Worm (Caenorhabditis elegans): Measurements from ENCODE around the gene K08D9.2.

Gene K08D9.2

DNA sequence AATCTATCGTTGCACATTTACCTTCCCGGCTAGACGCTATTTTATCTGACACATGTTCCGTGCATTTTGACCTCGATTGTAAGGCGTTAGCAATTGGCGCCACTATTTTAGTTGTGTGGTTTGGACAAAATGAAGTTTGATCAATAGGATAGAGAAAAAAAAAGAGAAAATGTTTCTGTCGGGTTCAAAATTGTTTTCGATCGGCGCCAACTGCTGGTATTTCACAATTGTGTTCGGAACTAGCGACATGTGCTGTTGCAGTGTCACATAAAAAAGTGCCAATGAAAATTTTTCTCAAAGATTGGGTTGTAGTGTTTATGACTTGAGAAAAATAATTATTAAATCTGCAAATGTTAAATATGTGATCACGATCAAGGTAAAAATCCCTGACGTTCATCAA, 51.7 kb downstream of the K08D9.2 start:
- TF ChIP-seq unc-62 (GFP tag; optimal IDR thresholded peaks at IDR 0.05) (no peak), zip-8 (tag; optimal IDR thresholded peaks at IDR 0.05) (no peak), blmp-1 (tag; optimal IDR thresholded peaks at IDR 0.05) (no peak), lin-13 (tag; optimal IDR thresholded peaks at IDR 0.05) (no peak), unc-39 (tag; optimal IDR thresholded peaks at IDR 0.05) (no peak), nhr-76 (tag; optimal IDR thresholded peaks at IDR 0.05) (no peak), bed-3 (GFP tag; optimal IDR thresholded peaks at IDR 0.05) (no peak), sptf-1 (tag; optimal IDR thresholded peaks at IDR 0.05) (no peak)

Measured in whole organism, mixed stage, embryonic.